Worm (Caenorhabditis elegans): ENCODE data around the gene Y39G8B.13.

ce11 chrII:14018887-14019286 is 36.0 kb upstream of the Y39G8B.13 start:
- no peak for TF ChIP-seq dmd-9 (GFP tag; IDR thresholded peaks at IDR 0.05)
- no peak for TF ChIP-seq pha-4 (GFP tag; IDR thresholded peaks at IDR 0.05)
- no peak for TF ChIP-seq pha-4 (tag; optimal IDR thresholded peaks at IDR 0.05)
- no peak for TF ChIP-seq unc-62 (GFP tag; optimal IDR thresholded peaks at IDR 0.05 in 1 of 2)
- TF ChIP-seq unc-62 (tag; optimal IDR thresholded peaks at IDR 0.05): no peak
- TF ChIP-seq egl-43 (GFP tag; IDR thresholded peaks at IDR 0.05): no peak
